Worm (Caenorhabditis elegans): Measurements from ENCODE around the gene K10B2.4.
A peak's percentile ranks its signal among the peaks of the same experiment; 100 is the strongest.

Gene K10B2.4

ce11 chrII:6360822-6361221 is at the start of gene K10B2.4:
K10B2.4 (minus strand) TSS chrII:6360959.
- TF ChIP-seq T22C8.4 (GFP tag; IDR thresholded peaks at IDR 0.05): no peak
- no peak for TF ChIP-seq ref-1 (GFP tag; conservative IDR thresholded peaks at IDR 0.05)
- peak; percentile 65; the same call in 1 of the 2 replicates for TF ChIP-seq ztf-23 (GFP tag; IDR thresholded peaks at IDR 0.05)

DNA sequence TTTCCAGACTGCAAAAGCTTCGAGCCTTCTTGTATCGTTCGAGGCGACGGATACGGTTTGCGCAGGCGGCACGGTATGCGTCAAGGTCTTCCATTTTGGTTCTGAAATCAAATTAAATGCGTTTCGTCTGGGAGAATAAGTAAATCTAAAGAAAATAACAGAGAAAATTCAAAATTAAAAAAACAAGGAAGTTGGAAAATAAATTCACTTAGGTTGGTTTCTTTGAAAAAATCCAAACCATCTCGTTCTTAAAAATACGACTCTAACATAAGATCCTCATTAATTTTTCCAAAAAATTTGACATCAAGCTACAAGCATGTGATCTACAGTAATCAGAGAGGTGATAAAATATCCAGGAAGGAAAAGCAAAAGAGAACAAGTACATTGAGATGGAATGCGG is 49.4 kb upstream of the K10B2.4 start, which contains the start of gene T25D10.4:
T25D10.4 (minus strand) TSS at position 101 of the 400 bp plus-strand sequence.
- TF ChIP-seq med-1 (GFP tag; optimal IDR thresholded peaks at IDR 0.05; ENCODE audit: insufficient read depth): no peak
- no peak for TF ChIP-seq flt-1 (GFP tag; IDR thresholded peaks at IDR 0.05)
- no peak for TF ChIP-seq klf-2 (GFP tag; conservative IDR thresholded peaks at IDR 0.05)
- no peak for TF ChIP-seq cog-1 (tag; optimal IDR thresholded peaks at IDR 0.05)
- TF ChIP-seq ref-1 (GFP tag; conservative IDR thresholded peaks at IDR 0.05): no peak
- no peak for TF ChIP-seq T22C8.4 (GFP tag; IDR thresholded peaks at IDR 0.05)
- no peak for TF ChIP-seq tab-1 (GFP tag; IDR thresholded peaks at IDR 0.05)
- TF ChIP-seq ztf-29 (GFP tag; IDR thresholded peaks at IDR 0.05): no peak
- TF ChIP-seq ztf-23 (GFP tag; IDR thresholded peaks at IDR 0.05): no peak

ce11 chrII:6409098-6409497 is 48.3 kb upstream of the K10B2.4 start:
- TF ChIP-seq ztf-29 (GFP tag; IDR thresholded peaks at IDR 0.05): 0 out of 2 replicates have a peak, but pooled peaks have one; percentile 47
- TF ChIP-seq med-1 (GFP tag; optimal IDR thresholded peaks at IDR 0.05; ENCODE audit: insufficient read depth): no peak
- TF ChIP-seq ztf-23 (GFP tag; IDR thresholded peaks at IDR 0.05): peak; percentile 33; the same call in 1 of the 2 replicates

- no peak for TF ChIP-seq ref-1 (GFP tag; conservative IDR thresholded peaks at IDR 0.05)
- no peak for TF ChIP-seq klf-2 (GFP tag; conservative IDR thresholded peaks at IDR 0.05)
- TF ChIP-seq flt-1 (GFP tag; IDR thresholded peaks at IDR 0.05): no peak
- no peak for TF ChIP-seq T22C8.4 (GFP tag; IDR thresholded peaks at IDR 0.05)
- TF ChIP-seq cog-1 (tag; optimal IDR thresholded peaks at IDR 0.05): no peak
- TF ChIP-seq ztf-23 (GFP tag; IDR thresholded peaks at IDR 0.05): no peak
- no peak for TF ChIP-seq med-1 (GFP tag; optimal IDR thresholded peaks at IDR 0.05; ENCODE audit: insufficient read depth)
- no peak for TF ChIP-seq ztf-29 (GFP tag; IDR thresholded peaks at IDR 0.05)
- no peak for TF ChIP-seq tab-1 (GFP tag; IDR thresholded peaks at IDR 0.05)
Observed at ce11 chrII:6407279-6407678, 46.5 kb upstream of the K10B2.4 start, which contains the start of gene spp-11. spp-11 (minus strand) TSS chrII:6407379.

- TF ChIP-seq tab-1 (GFP tag; IDR thresholded peaks at IDR 0.05): no peak
- TF ChIP-seq med-1 (GFP tag; optimal IDR thresholded peaks at IDR 0.05; ENCODE audit: insufficient read depth): no peak
- TF ChIP-seq ref-1 (GFP tag; conservative IDR thresholded peaks at IDR 0.05): no peak
- no peak for TF ChIP-seq flt-1 (GFP tag; IDR thresholded peaks at IDR 0.05)
- TF ChIP-seq ztf-23 (GFP tag; IDR thresholded peaks at IDR 0.05): no peak
- TF ChIP-seq T22C8.4 (GFP tag; IDR thresholded peaks at IDR 0.05): no peak
- no peak for TF ChIP-seq cog-1 (tag; optimal IDR thresholded peaks at IDR 0.05)
- no peak for TF ChIP-seq klf-2 (GFP tag; conservative IDR thresholded peaks at IDR 0.05)
- no peak for TF ChIP-seq ztf-29 (GFP tag; IDR thresholded peaks at IDR 0.05)
Observed at ce11 chrII:6403233-6403632, 42.5 kb upstream of the K10B2.4 start, which contains the start of gene T25D10.1. T25D10.1 (plus strand) TSS chrII:6403401.

DNA sequence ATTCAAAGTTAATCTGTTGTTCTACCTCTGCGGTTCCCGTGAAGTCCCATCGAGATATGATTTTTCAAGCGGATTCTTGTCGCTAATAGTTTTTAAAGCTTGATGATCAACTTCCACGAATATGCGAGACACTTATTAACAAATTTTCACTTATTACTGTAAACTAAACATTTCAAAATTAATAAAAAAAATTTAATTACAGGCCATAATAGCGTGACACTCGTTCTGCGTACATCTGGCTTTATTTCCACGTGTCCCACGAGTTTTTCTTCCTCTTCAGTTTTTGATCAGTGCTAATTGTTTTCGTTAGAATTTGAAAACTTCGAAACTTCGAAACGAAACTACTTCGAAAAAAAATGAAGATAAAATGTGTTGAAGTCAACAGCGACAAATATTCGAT is 40.9 kb upstream of the K10B2.4 start, which contains the start of gene btb-2:
btb-2 (plus strand) TSS at position 301 of the 400 bp plus-strand sequence.
- no peak for TF ChIP-seq tab-1 (GFP tag; IDR thresholded peaks at IDR 0.05)
- no peak for TF ChIP-seq ztf-29 (GFP tag; IDR thresholded peaks at IDR 0.05)
- no peak for TF ChIP-seq ref-1 (GFP tag; conservative IDR thresholded peaks at IDR 0.05)
- no peak for TF ChIP-seq T22C8.4 (GFP tag; IDR thresholded peaks at IDR 0.05)
- no peak for TF ChIP-seq flt-1 (GFP tag; IDR thresholded peaks at IDR 0.05)
- TF ChIP-seq klf-2 (GFP tag; conservative IDR thresholded peaks at IDR 0.05): no peak
- no peak for TF ChIP-seq ztf-23 (GFP tag; IDR thresholded peaks at IDR 0.05)
- TF ChIP-seq cog-1 (tag; optimal IDR thresholded peaks at IDR 0.05): no peak
- no peak for TF ChIP-seq med-1 (GFP tag; optimal IDR thresholded peaks at IDR 0.05; ENCODE audit: insufficient read depth)

- TF ChIP-seq flt-1 (GFP tag; IDR thresholded peaks at IDR 0.05) (no peak), med-1 (GFP tag; optimal IDR thresholded peaks at IDR 0.05; ENCODE audit: insufficient read depth) (no peak), cog-1 (tag; optimal IDR thresholded peaks at IDR 0.05) (no peak), tab-1 (GFP tag; IDR thresholded peaks at IDR 0.05) (no peak)
Observed at ce11 chrII:6398406-6398805, 37.6 kb upstream of the K10B2.4 start, which contains the start of gene zig-10. zig-10 (plus strand) TSS chrII:6398706.

- TF ChIP-seq tab-1 (GFP tag; IDR thresholded peaks at IDR 0.05) (no peak), T22C8.4 (GFP tag; IDR thresholded peaks at IDR 0.05) (no peak), ztf-23 (GFP tag; IDR thresholded peaks at IDR 0.05) (no peak), flt-1 (GFP tag; IDR thresholded peaks at IDR 0.05) (no peak), ztf-29 (GFP tag; IDR thresholded peaks at IDR 0.05) (no peak), ref-1 (GFP tag; conservative IDR thresholded peaks at IDR 0.05) (no peak), med-1 (GFP tag; optimal IDR thresholded peaks at IDR 0.05; ENCODE audit: insufficient read depth) (no peak), cog-1 (tag; optimal IDR thresholded peaks at IDR 0.05) (no peak), klf-2 (GFP tag; conservative IDR thresholded peaks at IDR 0.05) (no peak)
Observed at ce11 chrII:6394037-6394436, 33.3 kb upstream of the K10B2.4 start.

DNA sequence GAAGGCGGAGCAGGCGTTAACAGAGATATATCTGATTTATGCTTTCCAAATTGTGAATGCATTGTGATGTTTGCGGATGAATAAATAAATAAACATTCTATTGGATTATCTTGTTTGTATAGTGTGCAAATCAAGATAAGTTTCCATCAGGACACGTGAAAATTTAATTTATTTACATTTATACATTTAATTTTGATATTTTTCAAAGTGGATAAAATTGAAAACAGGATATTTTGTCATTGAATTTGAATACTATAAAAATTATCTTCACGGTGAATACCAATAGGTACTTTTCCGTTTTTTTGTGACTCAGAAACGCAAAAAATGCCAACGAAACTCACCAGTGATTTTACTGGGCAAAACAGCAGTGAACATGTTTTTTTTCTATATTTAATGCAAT is 30.4 kb upstream of the K10B2.4 start, which contains the start of gene F58F12.3:
F58F12.3 (minus strand) TSS at position 101 of the 400 bp plus-strand sequence.
- TF ChIP-seq cog-1 (tag; optimal IDR thresholded peaks at IDR 0.05) (no peak), klf-2 (GFP tag; conservative IDR thresholded peaks at IDR 0.05) (no peak), tab-1 (GFP tag; IDR thresholded peaks at IDR 0.05) (no peak)

DNA sequence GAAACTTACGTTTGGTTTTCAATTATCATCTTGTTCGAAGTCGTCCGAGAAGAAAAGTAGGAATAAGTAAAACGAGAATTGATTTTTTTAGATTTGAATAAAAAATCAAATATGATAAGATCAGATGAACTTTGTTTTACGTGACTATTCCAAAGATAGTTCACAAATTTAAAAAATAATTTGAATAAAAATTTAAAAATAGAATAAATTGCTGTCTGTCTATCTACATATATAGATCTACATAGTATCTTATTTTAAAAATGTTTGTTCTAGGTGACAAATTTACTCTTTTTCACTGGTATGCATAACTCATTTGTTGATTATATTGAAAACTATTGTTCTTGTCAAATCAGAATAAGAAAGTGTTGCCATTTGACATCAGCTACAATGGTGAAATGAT is 27.2 kb upstream of the K10B2.4 start, which contains the start of gene F58F12.2:
F58F12.2 (minus strand) TSS at position 101 of the 400 bp plus-strand sequence.
- no peak for TF ChIP-seq flt-1 (GFP tag; IDR thresholded peaks at IDR 0.05)
- TF ChIP-seq cog-1 (tag; optimal IDR thresholded peaks at IDR 0.05): no peak
- no peak for TF ChIP-seq ref-1 (GFP tag; conservative IDR thresholded peaks at IDR 0.05)
- no peak for TF ChIP-seq T22C8.4 (GFP tag; IDR thresholded peaks at IDR 0.05)
- no peak for TF ChIP-seq med-1 (GFP tag; optimal IDR thresholded peaks at IDR 0.05; ENCODE audit: insufficient read depth)
- no peak for TF ChIP-seq klf-2 (GFP tag; conservative IDR thresholded peaks at IDR 0.05)
- TF ChIP-seq ztf-29 (GFP tag; IDR thresholded peaks at IDR 0.05): no peak
- TF ChIP-seq ztf-23 (GFP tag; IDR thresholded peaks at IDR 0.05): no peak
- no peak for TF ChIP-seq tab-1 (GFP tag; IDR thresholded peaks at IDR 0.05)

Data from whole organism, midembryonic.